Worm (Caenorhabditis elegans) whole organism, mixed stage, embryonic: ENCODE results near the gene srx-110.

Experiments
- elt-1 ChIP-seq: sonication (generic microtip); optimal IDR thresholded peaks from 2 replicates; lab custom pipeline; 2017; ENCODE audit warnings: missing genetic modification characterization, mild to moderate bottlenecking, missing compliant biosample characterization, antibody characterized with exemption, moderate library complexity, borderline replicate concordance; ENCODE audit not compliant: insufficient read depth
- mab-5 ChIP-seq: fragments of 150-350 bp; optimal IDR thresholded peaks from 2 replicates; lab custom pipeline; 2014; ENCODE audit warnings: missing biosample characterization, missing genetic modification characterization
- mep-1 ChIP-seq: fragments of 150-350 bp; optimal IDR thresholded peaks from 2 replicates; lab custom pipeline; 2017; ENCODE audit warnings: missing biosample characterization, missing genetic modification reagents, missing genetic modification characterization, inconsistent platforms
- nhr-12 ChIP-seq: fragments of 150-350 bp; optimal IDR thresholded peaks from 2 replicates; lab custom pipeline; 2014; ENCODE audit warnings: missing biosample characterization, missing genetic modification characterization
- sem-2 ChIP-seq: fragments of 200-800 bp; sonication (Bioruptor generic); optimal IDR thresholded peaks from 2 replicates; lab custom pipeline; 2018; ENCODE audit warnings: mild to moderate bottlenecking, missing genetic modification characterization, missing compliant biosample characterization
- snpc-4 ChIP-seq: fragments of 150-350 bp; optimal IDR thresholded peaks from 2 replicates; lab custom pipeline; 2014; ENCODE audit warnings: missing biosample characterization, missing genetic modification characterization
- unc-62 ChIP-seq: fragments of 150-350 bp; optimal IDR thresholded peaks from 2 replicates; lab custom pipeline; 2014; ENCODE audit warnings: missing biosample characterization, missing genetic modification reagents, missing genetic modification characterization

ce11 chrII:3701305-3701704 lies 8.1 kb upstream of the srx-110 start, which contains the start of gene srx-105:
- TF ChIP-seq mab-5 (tag; lab: Kevin White, UChicago) (no peak), nhr-12 (tag; lab: Kevin White, UChicago) (no peak), unc-62 (GFP tag; lab: Kevin White, UChicago) (no peak), sem-2 (GFP tag; lab: Kevin White, UChicago) (no peak), mep-1 (tag; lab: Kevin White, UChicago) (no peak), snpc-4 (tag; lab: Kevin White, UChicago) (no peak), elt-1 (no peak)
